Worm (Caenorhabditis elegans): ENCODE measurements around the gene C07A9.12.

- TF ChIP-seq lin-39 (tag; optimal IDR thresholded peaks at IDR 0.05) (no peak), sem-4 (tag; optimal IDR thresholded peaks at IDR 0.05) (no peak), ceh-16 (tag; optimal IDR thresholded peaks at IDR 0.05) (no peak), ztf-1 (GFP tag; conservative IDR thresholded peaks at IDR 0.05) (no peak), snpc-4 (tag; optimal IDR thresholded peaks at IDR 0.05) (no peak), alr-1 (tag; optimal IDR thresholded peaks at IDR 0.05) (no peak), dmd-4 (tag; optimal IDR thresholded peaks at IDR 0.05) (no peak), gmeb-1 (tag; optimal IDR thresholded peaks at IDR 0.05) (no peak), unc-62 (GFP tag; optimal IDR thresholded peaks at IDR 0.05) (no peak), mdl-1 (tag; optimal IDR thresholded peaks at IDR 0.05) (no peak), egl-27 (tag; optimal IDR thresholded peaks at IDR 0.05) (no peak), ama-1 (optimal IDR thresholded peaks at IDR 0.05) (no peak), lsy-2 (tag; optimal IDR thresholded peaks at IDR 0.05) (no peak), nhr-23 (tag; optimal IDR thresholded peaks at IDR 0.05) (no peak)
Measured at ce11 chrIII:9720191-9720590, 7.1 kb downstream of the C07A9.12 start, which contains the start of gene ncx-7.
